Worm (Caenorhabditis elegans) whole organism, L4 larva: Measurements from ENCODE around the gene nsy-1.

ENCODE experiments used
- T26A8.4 ChIP-seq: fragments of 200-800 bp; sonication (Bioruptor generic); IDR thresholded peaks from 2 replicates; pipeline ENCODE4 v1.3.6; 2022; ENCODE audit warnings: missing genetic modification characterization, missing compliant biosample characterization
- ZK546.5 ChIP-seq, 2 experiments: sonication (generic microtip); optimal IDR thresholded peaks; 2 replicates each; lab custom pipeline; 2017; ENCODE audit warnings: missing biosample characterization in 2 of 2, missing genetic modification characterization in 2 of 2
- aha-1 ChIP-seq: fragments of 150-350 bp; peaks from one replicate; lab custom pipeline; 2014; ENCODE audit warnings: missing biosample characterization, missing genetic modification characterization
- ceh-20 ChIP-seq: fragments of 200-800 bp; sonication (Bioruptor generic); IDR thresholded peaks from 2 replicates; pipeline ENCODE4 v1.3.6; 2022; ENCODE audit warnings: missing genetic modification reagents, missing genetic modification characterization, missing compliant biosample characterization
- ceh-28 ChIP-seq: fragments of 150-350 bp; optimal IDR thresholded peaks from 2 replicates; lab custom pipeline; 2014; ENCODE audit warnings: missing biosample characterization, missing genetic modification reagents, missing genetic modification characterization
- ceh-44 ChIP-seq: fragments of 200-800 bp; sonication (Bioruptor generic); IDR thresholded peaks from 2 replicates; pipeline ENCODE4 v1.3.6; 2022; ENCODE audit warnings: missing genetic modification reagents, missing genetic modification characterization, missing compliant biosample characterization
- ces-1 ChIP-seq: fragments of 150-350 bp; sonication (generic microtip); optimal IDR thresholded peaks from 4 replicates; lab custom pipeline; 2014; ENCODE audit warnings: missing biosample characterization, missing genetic modification reagents, missing genetic modification characterization
- cey-2 ChIP-seq: sonication (generic microtip); optimal IDR thresholded peaks from 3 replicates; lab custom pipeline; 2017; ENCODE audit warnings: missing genetic modification characterization, mild to moderate bottlenecking, missing compliant biosample characterization, antibody characterized with exemption, borderline replicate concordance; ENCODE audit not compliant: insufficient read depth
- ctbp-1 ChIP-seq: fragments of 200-800 bp; sonication (Bioruptor generic); IDR thresholded peaks from 2 replicates; pipeline ENCODE4 v1.3.6; 2022; ENCODE audit warnings: missing genetic modification reagents, missing genetic modification characterization, missing compliant biosample characterization
- daf-12 ChIP-seq: fragments of 150-350 bp; optimal IDR thresholded peaks from 2 replicates; lab custom pipeline; 2014; ENCODE audit warnings: missing biosample characterization, missing genetic modification reagents, missing genetic modification characterization
- daf-16 ChIP-seq, 3 experiments: sonication (generic microtip); optimal IDR thresholded peaks; 2 replicates each; lab custom pipeline; 2016 to 2017; ENCODE audit warnings: missing genetic modification characterization in 3 of 3, missing genetic modification reagents in 3 of 3, mild to moderate bottlenecking in 2 of 3, missing compliant biosample characterization in 2 of 3, missing biosample characterization in 1 of 3, moderate library complexity in 1 of 3
- daf-19 ChIP-seq: fragments of 200-800 bp; sonication (Bioruptor generic); conservative IDR thresholded peaks from 2 replicates; pipeline ENCODE4 v1.3.6; 2022; ENCODE audit warnings: missing genetic modification characterization, missing compliant biosample characterization
- daf-8 ChIP-seq: fragments of 200-800 bp; sonication (Bioruptor generic); IDR thresholded peaks from 2 replicates; pipeline ENCODE4 v1.3.6; 2022; ENCODE audit warnings: missing genetic modification characterization, missing compliant biosample characterization
- dmd-6 ChIP-seq: fragments of 200-800 bp; sonication (Bioruptor generic); IDR thresholded peaks from 2 replicates; pipeline ENCODE4 v1.3.6; 2022; ENCODE audit warnings: missing genetic modification reagents, missing genetic modification characterization, missing compliant biosample characterization
- dpl-1 ChIP-seq: fragments of 150-350 bp; optimal IDR thresholded peaks from 2 replicates; lab custom pipeline; 2014; ENCODE audit warnings: missing biosample characterization, missing genetic modification reagents, missing genetic modification characterization
- dve-1 ChIP-seq: sonication (generic microtip); optimal IDR thresholded peaks from 2 replicates; lab custom pipeline; 2017; ENCODE audit warnings: antibody characterized with exemption, mild to moderate bottlenecking, missing genetic modification characterization, missing compliant biosample characterization; ENCODE audit not compliant: insufficient read depth
- hlh-11 ChIP-seq: fragments of 200-800 bp; sonication (Bioruptor generic); optimal IDR thresholded peaks from 2 replicates; lab custom pipeline; 2018; ENCODE audit warnings: mild to moderate bottlenecking, missing genetic modification characterization, missing compliant biosample characterization
- hlh-30 ChIP-seq: sonication (generic microtip); optimal IDR thresholded peaks from 2 replicates; lab custom pipeline; 2017; ENCODE audit warnings: antibody characterized with exemption, mild to moderate bottlenecking, missing genetic modification characterization, missing compliant biosample characterization; ENCODE audit not compliant: insufficient read depth
- lim-7 ChIP-seq: fragments of 200-800 bp; sonication (Bioruptor generic); IDR thresholded peaks from 2 replicates; pipeline ENCODE4 v1.3.6; 2022; ENCODE audit warnings: missing genetic modification characterization, missing compliant biosample characterization
- lsy-2 ChIP-seq, 2 experiments: fragments of 150-350 bp in 1 of 2; sonication (generic microtip) in 1 of 2; optimal IDR thresholded peaks; 2 replicates each; lab custom pipeline; 2014 to 2017; ENCODE audit warnings: missing biosample characterization in 2 of 2, missing genetic modification characterization in 2 of 2
- madf-9 ChIP-seq: fragments of 200-800 bp; sonication (Bioruptor generic); conservative IDR thresholded peaks from 2 replicates; pipeline ENCODE4 v1.3.6; 2022; ENCODE audit warnings: missing genetic modification reagents, missing genetic modification characterization, missing compliant biosample characterization
- mdl-1 ChIP-seq, 2 experiments: fragments of 150-350 bp in 1 of 2; sonication (generic microtip) in 1 of 2; optimal IDR thresholded peaks; 2 replicates each; lab custom pipeline; 2014 to 2017; ENCODE audit warnings: missing biosample characterization in 2 of 2, missing genetic modification characterization in 2 of 2
- mep-1 ChIP-seq: fragments of 150-350 bp; sonication (generic microtip); optimal IDR thresholded peaks from 3 replicates; lab custom pipeline; 2014; ENCODE audit warnings: missing biosample characterization, missing genetic modification characterization
- mes-2 ChIP-seq: sonication (generic microtip); optimal IDR thresholded peaks from 2 replicates; lab custom pipeline; 2016; ENCODE audit warnings: missing genotype, mild to moderate bottlenecking, missing genetic modification characterization, missing compliant biosample characterization; ENCODE audit not compliant: poor library complexity, severe bottlenecking
- mxl-2 ChIP-seq: fragments of 200-800 bp; sonication (Bioruptor generic); conservative IDR thresholded peaks from 2 replicates; pipeline ENCODE4 v1.3.6; 2022; ENCODE audit warnings: missing genetic modification reagents, missing genetic modification characterization, missing compliant biosample characterization
- mxl-3 ChIP-seq: fragments of 200-800 bp; sonication (Bioruptor generic); optimal IDR thresholded peaks from 2 replicates; lab custom pipeline; 2018; ENCODE audit warnings: mild to moderate bottlenecking, missing genetic modification characterization, missing compliant biosample characterization
- nhr-10 ChIP-seq: fragments of 150-350 bp; optimal IDR thresholded peaks from 2 replicates; lab custom pipeline; 2014; ENCODE audit warnings: missing biosample characterization, missing genetic modification characterization
- nhr-102 ChIP-seq: sonication (generic microtip); optimal IDR thresholded peaks from 2 replicates; lab custom pipeline; 2016; ENCODE audit warnings: mild to moderate bottlenecking, missing genetic modification characterization, moderate library complexity, missing compliant biosample characterization
- nhr-11 ChIP-seq: fragments of 150-350 bp; optimal IDR thresholded peaks from 2 replicates; lab custom pipeline; 2014; ENCODE audit warnings: missing biosample characterization, missing genetic modification characterization
- nhr-111 ChIP-seq: fragments of 200-800 bp; sonication (Bioruptor generic); optimal IDR thresholded peaks from 2 replicates; lab custom pipeline; 2018; ENCODE audit warnings: mild to moderate bottlenecking, missing genetic modification characterization, missing compliant biosample characterization
- nhr-25 ChIP-seq: sonication (generic microtip); optimal IDR thresholded peaks from 2 replicates; lab custom pipeline; 2017; ENCODE audit warnings: missing genetic modification characterization, mild to moderate bottlenecking, missing compliant biosample characterization, antibody characterized with exemption, moderate library complexity, borderline replicate concordance; ENCODE audit not compliant: insufficient read depth
- nhr-28 ChIP-seq: fragments of 150-350 bp; optimal IDR thresholded peaks from 2 replicates; lab custom pipeline; 2014; ENCODE audit warnings: missing biosample characterization, missing genetic modification characterization
- nhr-42 ChIP-seq: fragments of 200-800 bp; sonication (Bioruptor generic); IDR thresholded peaks from 2 replicates; pipeline ENCODE4 v1.3.6; 2022; ENCODE audit warnings: missing genetic modification characterization, missing compliant biosample characterization
- rbr-2 ChIP-seq: sonication (generic microtip); optimal IDR thresholded peaks from 2 replicates; lab custom pipeline; 2016; ENCODE audit warnings: missing genotype, missing genetic modification characterization, missing compliant biosample characterization
- saeg-2 ChIP-seq: fragments of 200-800 bp; sonication (Bioruptor generic); IDR thresholded peaks from 2 replicates; pipeline ENCODE4 v1.3.6; 2022; ENCODE audit warnings: missing genetic modification reagents, missing genetic modification characterization, missing compliant biosample characterization
- sdz-12 ChIP-seq: fragments of 200-800 bp; sonication (Bioruptor generic); optimal IDR thresholded peaks from 2 replicates; lab custom pipeline; 2018; ENCODE audit warnings: mild to moderate bottlenecking, missing genetic modification characterization, missing compliant biosample characterization
- snpc-4 ChIP-seq: fragments of 150-350 bp; optimal IDR thresholded peaks from 2 replicates; lab custom pipeline; 2014; ENCODE audit warnings: missing biosample characterization, missing genetic modification characterization
- spr-1 ChIP-seq: sonication (generic microtip); optimal IDR thresholded peaks from 2 replicates; lab custom pipeline; 2016; ENCODE audit warnings: mild to moderate bottlenecking, missing genetic modification characterization, missing compliant biosample characterization
- spr-3 ChIP-seq: fragments of 200-800 bp; sonication (Bioruptor generic); optimal IDR thresholded peaks from 2 replicates; lab custom pipeline; 2018; ENCODE audit warnings: mild to moderate bottlenecking, missing genetic modification characterization, missing compliant biosample characterization
- unc-62 ChIP-seq, 3 experiments: fragments of 150-350 bp in 1 of 3; sonication (generic microtip); optimal IDR thresholded peaks in 2 of 3; peaks in 1 of 3; 1 replicate in 1 of 3; 2 replicates in 2 of 3; lab custom pipeline; 2014 to 2017; ENCODE audit warnings: missing biosample characterization in 3 of 3, missing genetic modification characterization in 3 of 3, missing genetic modification reagents in 3 of 3, missing genotype in 1 of 3
- vab-7 ChIP-seq: fragments of 200-800 bp; sonication (Bioruptor generic); IDR thresholded peaks from 2 replicates; pipeline ENCODE4 v1.3.6; 2022; ENCODE audit warnings: missing genetic modification reagents, missing genetic modification characterization, missing compliant biosample characterization
- zfp-2 ChIP-seq: sonication (generic microtip); optimal IDR thresholded peaks from 2 replicates; lab custom pipeline; 2016; ENCODE audit warnings: mild to moderate bottlenecking, missing genetic modification characterization, missing compliant biosample characterization

The nsy-1 gene

DNA sequence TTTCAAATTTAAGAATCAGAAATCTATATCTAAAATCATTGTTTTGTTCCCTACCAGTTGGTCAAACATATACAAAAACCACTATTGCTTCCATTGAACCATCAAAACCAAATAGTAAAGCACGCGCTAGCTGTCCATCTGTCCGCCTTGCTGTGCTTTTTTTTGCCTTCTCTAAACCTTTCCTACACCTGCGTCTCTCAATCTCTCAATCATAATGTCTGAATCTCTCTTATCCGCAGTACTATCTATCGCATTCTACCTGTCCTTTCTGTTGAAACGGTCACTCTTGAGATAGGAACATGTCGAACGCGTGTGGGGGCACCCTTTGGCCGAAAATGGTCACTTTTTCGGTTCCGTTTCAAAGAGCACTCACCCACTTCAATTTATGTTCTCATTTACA lies 24.7 kb downstream of the nsy-1 start (continued):
- TF ChIP-seq ctbp-1 (GFP tag; lab: Robert Waterston, UW) (no peak), ceh-20 (GFP tag; lab: Robert Waterston, UW) (no peak), daf-16 (GFP tag; optimal IDR thresholded peaks at IDR 0.05; lab: Kevin White, UChicago) (no peak), daf-16 (tag; optimal IDR thresholded peaks at IDR 0.05; lab: Kevin White, UChicago) (no peak), ceh-44 (GFP tag; lab: Robert Waterston, UW) (no peak), snpc-4 (tag; lab: Kevin White, UChicago) (no peak), saeg-2 (GFP tag; lab: Robert Waterston, UW) (no peak), mxl-2 (GFP tag; lab: Robert Waterston, UW) (no peak), daf-12 (tag; lab: Kevin White, UChicago) (no peak), rbr-2 (tag; lab: Kevin White, UChicago) (no peak), nhr-25 (tag; lab: Kevin White, UChicago) (peak; percentile 33), mes-2 (tag; lab: Kevin White, UChicago) (peak; percentile 4), ceh-28 (tag; lab: Kevin White, UChicago) (no peak), dmd-6 (GFP tag; lab: Robert Waterston, UW) (peak; percentile 14; the same call in 1 of the 2 replicates), daf-19 (no peak), T26A8.4 (GFP tag; lab: Robert Waterston, UW) (no peak), dpl-1 (GFP tag; lab: Kevin White, UChicago) (no peak), nhr-10 (tag; lab: Kevin White, UChicago) (no peak), lsy-2 (tag; optimal IDR thresholded peaks at IDR 0.05; lab: Kevin White, UChicago) (peak in 1 of 2 experiments; percentile 40), vab-7 (no peak), spr-3 (GFP tag; lab: Kevin White, UChicago) (no peak), mdl-1 (tag; optimal IDR thresholded peaks at IDR 0.05; lab: Kevin White, UChicago) (peak; percentile 34 to 63), lim-7 (no peak)
- TF ChIP-seq, all 104 proteins: peak for 12

DNA sequence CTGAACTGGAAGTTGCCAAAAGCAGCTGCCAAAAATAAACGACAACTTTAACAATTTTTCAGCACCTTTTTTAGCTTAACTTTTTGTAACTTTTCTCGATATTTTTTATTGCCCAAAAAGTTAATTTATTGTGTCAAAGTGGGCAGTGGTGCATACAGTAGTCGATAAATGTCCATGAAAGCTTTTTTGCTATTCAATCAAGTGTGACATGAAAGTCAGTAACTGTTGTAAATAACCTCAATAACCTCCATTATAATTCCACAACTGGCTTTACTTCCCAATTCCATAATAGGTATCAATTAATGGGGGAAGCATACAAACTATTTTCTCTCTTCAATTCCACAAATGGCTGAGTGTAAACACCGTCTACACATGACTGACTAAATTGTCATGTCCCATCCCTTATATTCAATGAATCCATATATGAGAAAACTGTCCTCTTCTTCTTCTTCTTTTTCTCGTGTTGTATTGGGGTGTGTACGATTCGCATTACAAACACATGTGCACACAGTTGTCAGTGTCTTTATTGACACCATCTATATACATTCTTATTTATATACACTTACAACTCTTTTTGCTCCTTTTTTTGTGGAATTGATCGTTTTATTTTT lies 25.7 kb downstream of the nsy-1 start:
- no peak for TF ChIP-seq nhr-42 (GFP tag; lab: Robert Waterston, UW)
- TF ChIP-seq aha-1, result peak; percentile 92
- TF ChIP-seq madf-9 (GFP tag; lab: Robert Waterston, UW), result no peak
- TF ChIP-seq ZK546.5 (tag; optimal IDR thresholded peaks at IDR 0.05; lab: Kevin White, UChicago), result no peak
- peak; percentile 20 for TF ChIP-seq dve-1 (tag; lab: Kevin White, UChicago)
- TF ChIP-seq spr-1 (tag; lab: Kevin White, UChicago), result no peak
- no peak for TF ChIP-seq dmd-6 (GFP tag; lab: Robert Waterston, UW)
- no peak for TF ChIP-seq daf-8
- TF ChIP-seq ceh-20 (GFP tag; lab: Robert Waterston, UW), result no peak
- peak; percentile 60 for TF ChIP-seq hlh-30
- TF ChIP-seq mdl-1 (tag; optimal IDR thresholded peaks at IDR 0.05; lab: Kevin White, UChicago), result peak in 1 of 2 experiments; percentile 7
- TF ChIP-seq unc-62 (GFP tag; optimal IDR thresholded peaks at IDR 0.05 in 1 of 2; lab: Kevin White, UChicago), result no peak
- no peak for TF ChIP-seq unc-62 (tag; optimal IDR thresholded peaks at IDR 0.05; lab: Kevin White, UChicago)

ce11 chrII:5049249-5049648 lies 26.7 kb downstream of the nsy-1 start:
- TF ChIP-seq unc-62 (GFP tag; optimal IDR thresholded peaks at IDR 0.05 in 1 of 2; lab: Kevin White, UChicago) (peak in 1 of 2 experiments; percentile 99), unc-62 (tag; optimal IDR thresholded peaks at IDR 0.05; lab: Kevin White, UChicago) (no peak), hlh-11 (tag; lab: Kevin White, UChicago) (peak; percentile 25), hlh-30 (peak; percentile 1), nhr-102 (no peak), lsy-2 (tag; optimal IDR thresholded peaks at IDR 0.05; lab: Kevin White, UChicago) (peak in 1 of 2 experiments; percentile 22), lim-7 (no peak), nhr-11 (tag; lab: Kevin White, UChicago) (no peak), nhr-28 (peak; percentile 50), zfp-2 (no peak), cey-2 (tag; lab: Kevin White, UChicago) (peak; percentile 77), vab-7 (no peak), daf-8 (no peak), sdz-12 (GFP tag; lab: Kevin White, UChicago) (no peak), nhr-111 (GFP tag; lab: Kevin White, UChicago) (no peak), mep-1 (peak; percentile 9), mxl-3 (GFP tag; lab: Kevin White, UChicago) (peak; percentile 56), daf-16 (GFP tag; optimal IDR thresholded peaks at IDR 0.05; lab: Kevin White, UChicago) (no peak), daf-16 (tag; optimal IDR thresholded peaks at IDR 0.05; lab: Kevin White, UChicago) (no peak), spr-1 (tag; lab: Kevin White, UChicago) (no peak), mdl-1 (tag; optimal IDR thresholded peaks at IDR 0.05; lab: Kevin White, UChicago) (peak in 1 of 2 experiments; percentile 35), ces-1 (no peak)
